Fruit fly (Drosophila melanogaster): ENCODE results near the gene CG10591.

Gene CG10591

dm6 chr3L:5630176-5630583, 30.7 kb upstream of the CG10591 start (continued):
- no peak for TF ChIP-seq Hr3 (GFP tag; optimal IDR thresholded peaks at IDR 0.05)
- TF ChIP-seq CG17612 (GFP tag; IDR thresholded peaks at IDR 0.05), result no peak
- no peak for TF ChIP-seq inv (GFP tag; IDR thresholded peaks at IDR 0.05; ENCODE audit: partially characterized antibody)
- TF ChIP-seq pita (GFP tag; optimal IDR thresholded peaks at IDR 0.05), result no peak
- TF ChIP-seq br (optimal IDR thresholded peaks at IDR 0.05), result no peak
- no peak for TF ChIP-seq Gug (GFP tag; IDR thresholded peaks at IDR 0.05)
- TF ChIP-seq NFAT (GFP tag; IDR thresholded peaks at IDR 0.05), result no peak
- TF ChIP-seq Bteb2 (GFP tag; optimal IDR thresholded peaks at IDR 0.05), result no peak
- no peak for TF ChIP-seq tup (GFP tag; optimal IDR thresholded peaks at IDR 0.05)
- no peak for TF ChIP-seq Trl (optimal IDR thresholded peaks at IDR 0.05)
- TF ChIP-seq Trl (GFP tag; optimal IDR thresholded peaks at IDR 0.05), result no peak
- TF ChIP-seq ATbp (GFP tag; optimal IDR thresholded peaks at IDR 0.05), result no peak
- no peak for TF ChIP-seq CG4820 (GFP tag; optimal IDR thresholded peaks at IDR 0.05)
- TF ChIP-seq ewg (GFP tag; optimal IDR thresholded peaks at IDR 0.05), result no peak
- TF ChIP-seq ttk (GFP tag; IDR thresholded peaks at IDR 0.05), result no peak
- no peak for TF ChIP-seq CG3281 (GFP tag; optimal IDR thresholded peaks at IDR 0.05)
- no peak for TF ChIP-seq mam (GFP tag; optimal IDR thresholded peaks at IDR 0.05)
- TF ChIP-seq seq (GFP tag; IDR thresholded peaks at IDR 0.05), result no peak
- no peak for TF ChIP-seq CG3163 (GFP tag; optimal IDR thresholded peaks at IDR 0.05)
- TF ChIP-seq sr (GFP tag; IDR thresholded peaks at IDR 0.05), result no peak
- TF ChIP-seq Oaz (GFP tag; IDR thresholded peaks at IDR 0.05), result no peak
- no peak for TF ChIP-seq Bgb (GFP tag; IDR thresholded peaks at IDR 0.05; ENCODE audit: partially characterized antibody)
- peak; percentile 51 for TF ChIP-seq CG30403 (GFP tag; optimal IDR thresholded peaks at IDR 0.05)
- no peak for TF ChIP-seq CG12942 (GFP tag; optimal IDR thresholded peaks at IDR 0.05)
- no peak for TF ChIP-seq CG10366 (GFP tag; IDR thresholded peaks at IDR 0.05)
- no peak for TF ChIP-seq h (optimal IDR thresholded peaks at IDR 0.05)
- no peak for TF ChIP-seq lilli (GFP tag; optimal IDR thresholded peaks at IDR 0.05)
- no peak for TF ChIP-seq TFAM (GFP tag; optimal IDR thresholded peaks at IDR 0.05)
- TF ChIP-seq run (tag; optimal IDR thresholded peaks at IDR 0.05), result no peak
- TF ChIP-seq CG14050 (GFP tag; IDR thresholded peaks at IDR 0.05), result no peak
- TF ChIP-seq CG7963 (GFP tag; IDR thresholded peaks at IDR 0.05; ENCODE audit: partially characterized antibody), result no peak
- no peak for TF ChIP-seq CG13296 (GFP tag; optimal IDR thresholded peaks at IDR 0.05)
- TF ChIP-seq CG15073 (GFP tag; optimal IDR thresholded peaks at IDR 0.05), result no peak
- no peak for TF ChIP-seq CG14860 (GFP tag; IDR thresholded peaks at IDR 0.05; ENCODE audit: partially characterized antibody)
- TF ChIP-seq MESR4 (GFP tag; optimal IDR thresholded peaks at IDR 0.05), result no peak
- TF ChIP-seq CG3838 (GFP tag; optimal IDR thresholded peaks at IDR 0.05), result no peak
- no peak for TF ChIP-seq Hr51 (GFP tag; optimal IDR thresholded peaks at IDR 0.05)
- no peak for TF ChIP-seq Hr39 (optimal IDR thresholded peaks at IDR 0.05)
- TF ChIP-seq esg (GFP tag; conservative IDR thresholded peaks at IDR 0.05), result no peak
- TF ChIP-seq twi (tag; optimal IDR thresholded peaks at IDR 0.05), result no peak
- no peak for TF ChIP-seq kah (GFP tag; optimal IDR thresholded peaks at IDR 0.05)
- TF ChIP-seq Mad (GFP tag; optimal IDR thresholded peaks at IDR 0.05), result no peak
- no peak for TF ChIP-seq fd96Cb (tag; optimal IDR thresholded peaks at IDR 0.05)
- no peak for TF ChIP-seq pfk (GFP tag; optimal IDR thresholded peaks at IDR 0.05)
- no peak for TF ChIP-seq CG13424 (tag; optimal IDR thresholded peaks at IDR 0.05)
- no peak for TF ChIP-seq eyg (GFP tag; optimal IDR thresholded peaks at IDR 0.05)
- no peak for TF ChIP-seq Nf-YB (GFP tag; optimal IDR thresholded peaks at IDR 0.05)
- no peak for TF ChIP-seq az2 (GFP tag; optimal IDR thresholded peaks at IDR 0.05)
- no peak for TF ChIP-seq CG6854 (GFP tag; optimal IDR thresholded peaks at IDR 0.05)
- TF ChIP-seq Asciz (GFP tag; optimal IDR thresholded peaks at IDR 0.05), result no peak
- no peak for TF ChIP-seq Rfx (GFP tag; IDR thresholded peaks at IDR 0.05)
- no peak for TF ChIP-seq ssp (GFP tag; IDR thresholded peaks at IDR 0.05)
- peak; percentile 23 for TF ChIP-seq CG13775 (GFP tag; optimal IDR thresholded peaks at IDR 0.05)
- TF ChIP-seq tgo (GFP tag; IDR thresholded peaks at IDR 0.05), result no peak
